Worm (Caenorhabditis elegans) whole organism, midembryonic: ENCODE results near the gene C45G9.11.

Experiments
- T22C8.4 ChIP-seq: fragments of 200-800 bp; sonication (Bioruptor generic); IDR thresholded peaks from 2 replicates; pipeline ENCODE4 v1.3.6; 2022; ENCODE audit warnings: missing genetic modification characterization, missing compliant biosample characterization
- cog-1 ChIP-seq: sonication (generic microtip); optimal IDR thresholded peaks from 2 replicates; lab custom pipeline; 2016; ENCODE audit warnings: missing genetic modification characterization, missing compliant biosample characterization
- flt-1 ChIP-seq: fragments of 200-800 bp; sonication (Bioruptor generic); IDR thresholded peaks from 2 replicates; pipeline ENCODE4 v1.3.6; 2022; ENCODE audit warnings: missing genetic modification characterization, missing compliant biosample characterization
- klf-2 ChIP-seq: fragments of 200-800 bp; sonication (Bioruptor generic); conservative IDR thresholded peaks from 2 replicates; pipeline ENCODE4 v1.3.6; 2022; ENCODE audit warnings: missing genetic modification reagents, missing genetic modification characterization, missing compliant biosample characterization
- med-1 ChIP-seq: sonication (generic microtip); optimal IDR thresholded peaks from 2 replicates; lab custom pipeline; 2017; ENCODE audit warnings: missing genetic modification characterization, mild to moderate bottlenecking, missing compliant biosample characterization, antibody characterized with exemption, missing genetic modification reagents; ENCODE audit not compliant: insufficient read depth
- ref-1 ChIP-seq: fragments of 200-800 bp; sonication (Bioruptor generic); conservative IDR thresholded peaks from 2 replicates; pipeline ENCODE4 v1.3.6; 2022; ENCODE audit warnings: missing genetic modification reagents, missing genetic modification characterization, missing compliant biosample characterization
- ztf-29 ChIP-seq: fragments of 200-800 bp; sonication (Bioruptor generic); IDR thresholded peaks from 2 replicates; pipeline ENCODE4 v1.3.6; 2022; ENCODE audit warnings: missing genetic modification reagents, missing genetic modification characterization, missing compliant biosample characterization

DNA sequence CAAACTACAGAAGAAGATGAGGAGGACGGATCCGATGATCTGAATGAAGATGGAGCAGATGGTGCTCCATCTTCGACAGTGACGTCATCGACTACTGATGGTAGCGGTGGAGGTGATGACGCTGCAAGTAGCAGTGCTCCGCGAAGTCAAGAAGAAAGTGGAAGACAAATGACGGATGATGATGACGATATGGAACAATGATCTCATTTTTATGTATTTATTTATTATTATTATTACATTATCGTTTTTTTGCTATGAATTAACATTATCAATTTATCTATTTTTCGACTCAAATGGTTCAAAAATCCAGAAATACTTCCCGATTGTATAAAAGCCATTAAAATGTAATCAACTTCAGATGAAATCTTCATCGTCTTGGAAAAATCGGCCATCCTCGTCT lies 46.8 kb downstream of the C45G9.11 start, which contains the start of gene R144.3:
- TF ChIP-seq ztf-29 (no peak), T22C8.4 (no peak), flt-1 (GFP tag; lab: Robert Waterston, UW) (no peak), med-1 (GFP tag; lab: Kevin White, UChicago) (no peak), klf-2 (GFP tag; lab: Robert Waterston, UW) (no peak), cog-1 (no peak), ref-1 (no peak)
